Worm (Caenorhabditis elegans): Measurements from ENCODE around the gene aexr-2.

DNA sequence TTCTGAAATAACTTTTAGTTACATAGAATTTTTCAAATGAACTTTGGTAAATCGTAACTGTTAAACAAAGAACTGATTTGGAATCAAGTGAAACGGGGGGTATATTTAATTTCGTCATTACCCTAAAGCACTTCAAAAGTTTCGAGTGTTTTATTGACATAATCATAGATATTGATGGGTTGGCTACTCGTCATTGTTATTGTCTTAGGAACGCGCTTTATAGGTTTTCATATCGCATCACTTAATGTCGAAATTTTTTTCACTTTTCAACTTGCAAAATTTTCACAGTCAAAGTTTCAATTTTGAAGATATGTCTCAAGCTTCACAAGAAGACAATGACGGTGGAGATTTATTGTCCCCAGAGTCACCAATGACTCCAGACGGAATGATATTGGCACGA is 12.6 kb downstream of the aexr-2 start, which contains the start of gene kqt-1:
- TF ChIP-seq him-1 (tag; optimal IDR thresholded peaks at IDR 0.05) (no peak), dao-5 (tag; optimal IDR thresholded peaks at IDR 0.05) (no peak)
